Fruit fly (Drosophila melanogaster) whole organism, wandering third instar larva: ENCODE data around the gene tal-1A.

Source experiments
- CG32264 ChIP-seq: fragments of 200-800 bp; sonication (Bioruptor generic); optimal IDR thresholded peaks from 2 replicates; lab custom pipeline; 2016; ENCODE audit warnings: missing biosample characterization, missing genetic modification characterization
- CG9705 ChIP-seq: fragments of 200-800 bp; sonication (Bioruptor generic); optimal IDR thresholded peaks from 2 replicates; lab custom pipeline; 2018; ENCODE audit warnings: missing biosample characterization, mild to moderate bottlenecking, missing genetic modification characterization
- Dfd ChIP-seq: fragments of >200 bp; optimal IDR thresholded peaks from 2 replicates; lab custom pipeline; 2017; ENCODE audit warnings: missing biosample characterization, missing genetic modification characterization
- Dif ChIP-seq: fragments of 200-275, 200-300 bp; sonication (Bioruptor generic); optimal IDR thresholded peaks from 2 replicates; lab custom pipeline; 2018; ENCODE audit warnings: missing biosample characterization, missing genetic modification characterization; ENCODE audit not compliant: partially characterized antibody
- GATAd ChIP-seq: sonication (Bioruptor generic); optimal IDR thresholded peaks from 2 replicates; lab custom pipeline; 2016; ENCODE audit warnings: missing biosample characterization, missing genetic modification characterization
- HLH106 ChIP-seq: fragments of 200-800 bp; optimal IDR thresholded peaks from 3 replicates; lab custom pipeline; 2019; ENCODE audit warnings: missing biosample characterization, mild to moderate bottlenecking, missing genetic modification characterization, moderate library complexity
- Hnf4 ChIP-seq: fragments of 200-800 bp; sonication (Bioruptor generic); optimal IDR thresholded peaks from 2 replicates; lab custom pipeline; 2016; ENCODE audit warnings: missing biosample characterization, mild to moderate bottlenecking, missing genetic modification characterization
- Hr78 ChIP-seq: fragments of >200 bp; optimal IDR thresholded peaks from 2 replicates; lab custom pipeline; 2017; ENCODE audit warnings: missing biosample characterization, missing genetic modification characterization
- Hr83 ChIP-seq: fragments of 200-300 bp; sonication (Bioruptor generic); optimal IDR thresholded peaks from 2 replicates; lab custom pipeline; 2016; ENCODE audit warnings: missing biosample characterization, mild to moderate bottlenecking, missing genetic modification characterization, moderate library complexity; ENCODE audit not compliant: poor library complexity, severe bottlenecking
- Jra ChIP-seq: sonication (Bioruptor generic); optimal IDR thresholded peaks from 2 replicates; lab custom pipeline; 2016; ENCODE audit warnings: missing biosample characterization, missing genetic modification characterization
- Mio ChIP-seq: sonication (Bioruptor generic); optimal IDR thresholded peaks from 2 replicates; lab custom pipeline; 2016; ENCODE audit warnings: missing biosample characterization, missing genetic modification characterization
- Myc ChIP-seq: fragments of >200 bp; optimal IDR thresholded peaks from 2 replicates; lab custom pipeline; 2017
- N ChIP-seq: fragments of >200 bp; optimal IDR thresholded peaks from 2 replicates; lab custom pipeline; 2018; ENCODE audit warnings: missing biosample characterization, missing external identifiers, missing genetic modification characterization
- OdsH ChIP-seq: fragments of 200-800 bp; sonication (Bioruptor generic); optimal IDR thresholded peaks from 2 replicates; lab custom pipeline; 2016; ENCODE audit warnings: missing biosample characterization, mild to moderate bottlenecking, missing genetic modification characterization
- Rel ChIP-seq, 2 experiments: fragments of 200-800 bp; sonication (Bioruptor generic) in 1 of 2; optimal IDR thresholded peaks; 2 replicates in 1 of 2; 3 replicates in 1 of 2; lab custom pipeline; 2016 to 2019; ENCODE audit warnings: mild to moderate bottlenecking in 2 of 2, missing biosample characterization in 2 of 2, missing genetic modification characterization in 2 of 2, moderate library complexity in 1 of 2
- Sp1 ChIP-seq: fragments of 200-800 bp; sonication (Bioruptor generic); optimal IDR thresholded peaks from 3 replicates; lab custom pipeline; 2019; ENCODE audit warnings: missing biosample characterization, mild to moderate bottlenecking, missing genetic modification characterization, moderate library complexity
- Vsx2 ChIP-seq: fragments of 200-300, 225-300 bp; sonication (Bioruptor generic); optimal IDR thresholded peaks from 2 replicates; lab custom pipeline; 2018; ENCODE audit warnings: missing biosample characterization, missing genetic modification characterization; ENCODE audit not compliant: partially characterized antibody
- br ChIP-seq: fragments of 200-800 bp; sonication (Bioruptor generic); optimal IDR thresholded peaks from 2 replicates; lab custom pipeline; 2016; ENCODE audit warnings: missing biosample characterization, missing genetic modification characterization
- brk ChIP-seq: fragments of 200-800 bp; sonication (Bioruptor generic); optimal IDR thresholded peaks from 2 replicates; lab custom pipeline; 2016; ENCODE audit warnings: missing biosample characterization, mild to moderate bottlenecking, missing genetic modification characterization
- dl ChIP-seq, 2 experiments: fragments of 175-275, 200-275 bp in 1 of 2; fragments of 200-275 bp in 1 of 2; sonication (Bioruptor generic); optimal IDR thresholded peaks; lab custom pipeline; 2018; ENCODE audit warnings: mild to moderate bottlenecking in 2 of 2, missing biosample characterization in 2 of 2, missing genetic modification characterization in 2 of 2, moderate library complexity in 2 of 2; ENCODE audit not compliant: partially characterized antibody in 2 of 2, insufficient read depth in 1 of 2
- dmrt93B ChIP-seq: fragments of 200-800 bp; sonication (Bioruptor generic); optimal IDR thresholded peaks from 2 replicates; lab custom pipeline; 2018; ENCODE audit warnings: missing biosample characterization, mild to moderate bottlenecking, missing genetic modification characterization
- dsf ChIP-seq: sonication (Bioruptor generic); optimal IDR thresholded peaks from 2 replicates; lab custom pipeline; 2016; ENCODE audit warnings: missing biosample characterization, missing genetic modification characterization, borderline replicate concordance
- ey ChIP-seq: fragments of 200-800 bp; sonication (Bioruptor generic); optimal IDR thresholded peaks from 2 replicates; lab custom pipeline; 2016; ENCODE audit warnings: missing biosample characterization, missing genetic modification characterization
- foxo ChIP-seq, 2 experiments: fragments of 200-800 bp; sonication (Bioruptor generic); optimal IDR thresholded peaks; 2 replicates in 1 of 2; 3 replicates in 1 of 2; lab custom pipeline; 2016 to 2017; ENCODE audit warnings: missing biosample characterization in 2 of 2, missing genetic modification characterization in 2 of 2
- fru ChIP-seq: fragments of 200-800 bp; sonication (Bioruptor generic); optimal IDR thresholded peaks from 3 replicates; lab custom pipeline; 2016; ENCODE audit warnings: missing biosample characterization, mild to moderate bottlenecking, missing genetic modification characterization
- h ChIP-seq: fragments of 200-800 bp; sonication (Bioruptor generic); optimal IDR thresholded peaks from 3 replicates; lab custom pipeline; 2016; ENCODE audit warnings: missing biosample characterization, mild to moderate bottlenecking, missing genetic modification characterization
- jim ChIP-seq: fragments of 175-275, 200-325 bp; sonication (Bioruptor generic); optimal IDR thresholded peaks from 2 replicates; lab custom pipeline; 2016; ENCODE audit warnings: missing biosample characterization, mild to moderate bottlenecking, missing genetic modification characterization
- lola ChIP-seq: fragments of >200 bp; optimal IDR thresholded peaks from 2 replicates; lab custom pipeline; 2017; ENCODE audit warnings: missing biosample characterization, missing genetic modification characterization
- pan ChIP-seq: fragments of >200 bp; optimal IDR thresholded peaks from 2 replicates; lab custom pipeline; 2017
- psq ChIP-seq: fragments of 200-800 bp; sonication (Bioruptor generic); optimal IDR thresholded peaks from 3 replicates; lab custom pipeline; 2017; ENCODE audit warnings: missing biosample characterization, mild to moderate bottlenecking, missing genetic modification characterization, moderate library complexity
- rgr ChIP-seq: fragments of 200-800 bp; sonication (Bioruptor generic); optimal IDR thresholded peaks from 3 replicates; lab custom pipeline; 2016; ENCODE audit warnings: missing biosample characterization, mild to moderate bottlenecking, missing genetic modification characterization
- sage ChIP-seq: fragments of 200-800 bp; sonication (Bioruptor generic); optimal IDR thresholded peaks from 2 replicates; lab custom pipeline; 2016; ENCODE audit warnings: missing biosample characterization, mild to moderate bottlenecking, missing genetic modification characterization
- sv ChIP-seq: fragments of 200-800 bp; sonication (Bioruptor generic); optimal IDR thresholded peaks from 3 replicates; lab custom pipeline; 2016; ENCODE audit warnings: missing biosample characterization, missing genetic modification characterization
- tai ChIP-seq: sonication (Bioruptor generic); optimal IDR thresholded peaks from 2 replicates; lab custom pipeline; 2016; ENCODE audit warnings: missing biosample characterization, missing genetic modification characterization
- usp ChIP-seq: fragments of >200 bp; optimal IDR thresholded peaks from 2 replicates; lab custom pipeline; 2017; ENCODE audit warnings: missing biosample characterization, missing genetic modification characterization
- woc ChIP-seq: sonication (Bioruptor generic); optimal IDR thresholded peaks from 2 replicates; lab custom pipeline; 2016; ENCODE audit warnings: missing biosample characterization, mild to moderate bottlenecking, missing genetic modification characterization

tal-1A gene

DNA sequence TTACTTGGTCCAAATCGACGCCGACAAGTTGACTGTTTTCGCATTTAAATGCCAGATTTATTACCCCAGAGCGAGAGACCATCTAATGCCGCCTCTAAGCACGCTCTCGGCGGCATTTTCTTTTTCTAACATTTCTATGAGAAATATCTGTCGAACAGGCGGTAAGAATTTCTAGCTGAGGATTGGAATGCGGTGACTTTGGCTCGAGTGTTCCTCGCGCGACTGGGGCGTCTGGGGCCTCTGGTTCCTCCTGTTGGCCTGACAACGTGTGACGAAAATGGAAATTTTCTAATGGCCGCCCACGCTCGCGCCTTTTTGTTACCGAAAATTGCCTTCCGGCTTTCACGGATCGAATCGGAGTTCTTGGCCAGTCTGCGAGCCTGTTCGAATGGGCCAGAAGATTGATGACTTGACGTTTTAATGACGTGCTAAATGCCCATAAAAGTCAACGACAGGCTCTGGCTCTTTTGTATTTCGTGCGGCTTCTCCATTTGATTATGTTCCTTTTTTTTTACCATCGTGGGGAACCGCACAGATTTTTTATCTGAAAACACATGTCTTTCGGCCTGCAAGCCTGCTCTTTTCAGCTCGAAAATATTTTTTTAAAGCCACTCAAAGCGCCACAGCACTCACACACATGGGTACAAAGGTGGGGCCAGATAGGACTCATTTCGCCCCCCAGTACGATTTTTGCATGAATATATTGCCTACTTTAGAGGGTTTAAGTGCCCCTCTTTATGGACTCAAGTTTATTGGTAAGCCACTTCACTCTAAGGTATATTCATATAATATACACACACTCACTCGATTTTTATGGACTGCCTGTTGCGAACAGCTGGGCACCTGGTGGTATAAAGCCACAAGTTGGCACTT is 11.5 kb upstream of the tal-1A start:
- TF ChIP-seq Rel (GFP tag; optimal IDR thresholded peaks at IDR 0.05; lab: Kevin White, UChicago): no peak
- TF ChIP-seq Rel (tag; optimal IDR thresholded peaks at IDR 0.05; lab: Kevin White, UChicago): no peak
- TF ChIP-seq Vsx2 (GFP tag; lab: Kevin White, UChicago): peak; percentile 16

DNA sequence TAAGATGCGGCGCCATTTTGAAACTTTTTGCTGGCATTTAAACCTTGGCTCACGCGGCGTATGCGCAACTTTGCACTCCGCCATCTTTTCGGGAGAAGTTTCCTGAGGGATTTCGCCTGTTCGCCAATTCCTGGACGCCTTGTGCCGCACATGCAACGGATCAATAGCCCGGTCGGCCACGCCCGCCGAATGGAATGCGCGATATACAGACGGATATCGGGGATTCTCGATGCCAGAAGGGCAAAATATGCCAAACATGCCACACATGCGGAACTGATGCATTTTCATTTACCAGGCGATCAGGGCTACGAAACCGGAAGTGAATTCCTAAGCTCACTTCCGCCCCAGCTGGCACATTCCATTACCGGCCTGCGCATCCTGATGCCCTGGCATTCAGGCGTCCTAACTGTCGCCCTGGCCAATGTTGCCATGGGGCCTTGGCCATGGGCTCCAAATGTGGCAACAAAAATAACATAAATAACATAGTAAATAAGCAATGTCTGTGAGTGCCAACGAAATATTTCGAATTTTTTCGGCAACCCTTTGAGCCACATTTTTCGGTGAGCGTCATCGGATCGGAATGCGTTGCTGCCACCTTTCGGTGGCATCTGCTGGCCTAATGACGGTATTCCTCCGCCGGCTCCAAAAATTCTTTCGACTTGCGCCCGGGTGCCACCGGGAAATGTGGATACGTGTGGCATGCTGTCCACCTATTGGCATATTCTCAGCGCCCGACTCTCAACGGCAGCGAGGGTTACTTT is 10.7 kb upstream of the tal-1A start:
- TF ChIP-seq Sp1: no peak
- no peak for TF ChIP-seq psq (GFP tag; lab: Kevin White, UChicago)
- no peak for TF ChIP-seq dmrt93B (GFP tag; lab: Kevin White, UChicago)
- TF ChIP-seq woc (GFP tag; lab: Kevin White, UChicago): no peak
- TF ChIP-seq OdsH (GFP tag; lab: Kevin White, UChicago): no peak
- TF ChIP-seq ey (GFP tag; lab: Kevin White, UChicago): no peak
- TF ChIP-seq CG32264 (GFP tag; lab: Kevin White, UChicago): no peak
- no peak for TF ChIP-seq fru (GFP tag; lab: Kevin White, UChicago)
- TF ChIP-seq GATAd (GFP tag; lab: Kevin White, UChicago): no peak
- TF ChIP-seq dsf (GFP tag; lab: Kevin White, UChicago): no peak
- TF ChIP-seq br (GFP tag; lab: Kevin White, UChicago): no peak
- TF ChIP-seq, all 38 proteins: peak for 0

DNA sequence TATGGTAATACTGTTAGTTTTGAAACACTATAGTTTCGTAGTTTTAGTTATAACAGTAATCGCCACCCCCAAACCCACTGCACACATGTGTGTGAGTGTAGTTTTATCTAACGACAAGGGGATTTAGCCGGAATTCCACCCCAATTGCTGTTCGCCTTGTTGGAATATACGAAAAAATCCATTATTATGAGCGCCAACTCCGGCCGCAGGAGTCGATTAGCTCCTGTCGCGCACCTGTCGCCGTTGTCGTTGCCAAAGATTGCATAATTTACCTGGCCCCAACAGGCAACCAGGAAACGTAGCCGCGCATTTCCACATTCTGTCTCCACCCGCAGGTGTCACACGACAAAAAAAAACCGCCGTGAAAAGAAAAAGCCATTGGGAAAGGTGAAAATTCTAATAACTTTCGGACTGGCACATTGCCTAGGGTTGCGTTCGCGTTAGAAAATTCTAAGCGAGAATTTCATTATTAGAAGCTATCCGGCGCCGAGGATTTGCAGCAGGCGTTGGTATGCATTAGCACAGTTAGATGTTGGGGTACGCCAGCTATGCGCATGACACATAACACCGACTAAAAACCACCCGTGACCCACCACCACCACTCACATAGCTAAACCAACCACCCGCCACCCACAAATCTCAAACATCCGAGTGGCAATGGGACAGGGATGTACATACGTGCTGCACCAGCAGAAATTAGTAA is 9.6 kb upstream of the tal-1A start:
- TF ChIP-seq Vsx2 (GFP tag; lab: Kevin White, UChicago) (peak; percentile 13), psq (GFP tag; lab: Kevin White, UChicago) (no peak)

DNA sequence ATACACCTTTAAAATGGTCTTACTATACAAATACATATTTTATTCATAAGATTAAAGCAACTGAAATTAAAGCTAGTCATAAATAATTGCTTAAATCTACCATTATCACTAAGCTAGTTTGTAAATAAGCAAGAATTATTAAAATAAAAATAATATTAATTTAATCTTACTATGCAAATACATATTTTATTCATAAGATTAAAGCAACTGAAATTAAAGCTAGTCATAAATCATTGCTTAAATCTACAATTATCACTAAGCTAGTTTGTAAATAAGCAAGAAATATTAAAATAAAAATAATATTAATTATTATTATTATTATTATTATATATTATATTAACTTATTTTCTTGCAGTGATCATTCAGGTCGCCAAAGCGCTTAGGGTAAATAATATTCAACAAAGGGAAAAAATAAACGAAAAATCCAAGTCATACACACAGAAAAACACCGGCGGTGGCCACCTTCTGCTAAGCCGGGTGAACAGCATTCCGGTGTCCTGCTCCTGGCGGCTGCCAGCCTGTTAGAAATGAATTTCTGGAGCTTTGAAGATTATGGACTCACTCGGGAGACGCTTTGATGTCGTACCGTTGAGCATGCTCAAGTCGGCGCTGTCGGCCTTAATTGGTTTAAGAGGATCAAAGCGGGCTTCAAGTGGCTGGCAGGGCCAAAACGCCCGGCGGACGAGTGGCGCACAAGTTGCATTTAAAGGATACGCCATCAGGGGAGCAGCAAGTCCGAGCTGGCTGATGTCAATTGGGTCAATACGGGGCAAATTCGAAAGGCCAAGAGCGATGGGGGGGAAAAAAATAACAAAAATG is 8.8 kb upstream of the tal-1A start:
- TF ChIP-seq woc (GFP tag; lab: Kevin White, UChicago) (no peak), Dfd (no peak), rgr (GFP tag; lab: Kevin White, UChicago) (no peak), Hnf4 (GFP tag; lab: Kevin White, UChicago) (no peak), Jra (GFP tag; lab: Kevin White, UChicago) (no peak), HLH106 (peak; percentile 35), CG9705 (GFP tag; lab: Kevin White, UChicago) (no peak), sv (no peak), lola (GFP tag; lab: Kevin White, UChicago) (no peak), h (peak; percentile 2), tai (GFP tag; lab: Kevin White, UChicago) (no peak), Rel (GFP tag; optimal IDR thresholded peaks at IDR 0.05; lab: Kevin White, UChicago) (no peak), Rel (tag; optimal IDR thresholded peaks at IDR 0.05; lab: Kevin White, UChicago) (no peak), usp (GFP tag; lab: Kevin White, UChicago) (no peak), Myc (no peak), Mio (GFP tag; lab: Kevin White, UChicago) (no peak), Dif (no peak), Sp1 (peak; percentile 44), GATAd (GFP tag; lab: Kevin White, UChicago) (no peak), fru (GFP tag; lab: Kevin White, UChicago) (peak; percentile 3), Hr78 (no peak), OdsH (GFP tag; lab: Kevin White, UChicago) (peak; percentile 7), N (GFP tag; lab: Kevin White, UChicago) (no peak), dl (GFP tag; optimal IDR thresholded peaks at IDR 0.05; lab: Kevin White, UChicago; ENCODE audit: insufficient read depth in 1 of 2, partially characterized antibody in 2 of 2) (no peak), Vsx2 (GFP tag; lab: Kevin White, UChicago) (no peak), Hr83 (GFP tag; lab: Kevin White, UChicago) (no peak), foxo (GFP tag; optimal IDR thresholded peaks at IDR 0.05; lab: Kevin White, UChicago) (peak in 1 of 2 experiments; percentile 29), sage (GFP tag; lab: Kevin White, UChicago) (no peak), dmrt93B (GFP tag; lab: Kevin White, UChicago) (no peak), pan (lab: Kevin White, UChicago) (no peak), jim (GFP tag; lab: Kevin White, UChicago) (no peak), psq (GFP tag; lab: Kevin White, UChicago) (peak; percentile 0), brk (no peak), ey (GFP tag; lab: Kevin White, UChicago) (no peak)
